Worm (Caenorhabditis elegans) whole organism, late embryonic: ENCODE results near the gene fbxb-58.
A peak's percentile ranks its signal among the peaks of the same experiment; 100 is the strongest.

ENCODE experiments used
- K02D7.2 ChIP-seq: sonication (generic microtip); optimal IDR thresholded peaks from 2 replicates; lab custom pipeline; 2017; ENCODE audit warnings: mild to moderate bottlenecking, missing genetic modification characterization, missing compliant biosample characterization
- ahr-1 ChIP-seq: sonication (generic microtip); optimal IDR thresholded peaks from 2 replicates; lab custom pipeline; 2016; ENCODE audit warnings: missing genetic modification characterization, missing compliant biosample characterization
- ama-1 ChIP-seq: fragments of 150-350 bp; optimal IDR thresholded peaks from 2 replicates; lab custom pipeline; 2014
- ceh-14 ChIP-seq: sonication (generic microtip); optimal IDR thresholded peaks from 2 replicates; lab custom pipeline; 2016; ENCODE audit warnings: missing genotype, missing genetic modification characterization, missing compliant biosample characterization
- ceh-19 ChIP-seq: fragments of 200-800 bp; sonication (Bioruptor generic); optimal IDR thresholded peaks from 2 replicates; lab custom pipeline; 2018; ENCODE audit warnings: mild to moderate bottlenecking, missing genetic modification characterization, missing compliant biosample characterization
- ceh-2 ChIP-seq: sonication (generic microtip); optimal IDR thresholded peaks from 2 replicates; lab custom pipeline; 2016; ENCODE audit warnings: missing genotype, missing genetic modification characterization, missing compliant biosample characterization
- ceh-24 ChIP-seq: sonication (generic microtip); optimal IDR thresholded peaks from 2 replicates; lab custom pipeline; 2016; ENCODE audit warnings: mild to moderate bottlenecking, missing genetic modification characterization, missing compliant biosample characterization
- ceh-30 ChIP-seq: fragments of 150-350 bp; optimal IDR thresholded peaks from 2 replicates; lab custom pipeline; 2014; ENCODE audit warnings: missing biosample characterization, missing genetic modification characterization
- ceh-34 ChIP-seq: sonication (generic microtip); optimal IDR thresholded peaks from 2 replicates; lab custom pipeline; 2016; ENCODE audit warnings: mild to moderate bottlenecking, missing genetic modification characterization, missing compliant biosample characterization
- ceh-45 ChIP-seq: fragments of 200-800 bp; sonication (Bioruptor generic); IDR thresholded peaks from 2 replicates; pipeline ENCODE4 v1.3.6; 2022; ENCODE audit warnings: missing genetic modification reagents, missing genetic modification characterization, missing compliant biosample characterization
- ceh-9 ChIP-seq: sonication (generic microtip); optimal IDR thresholded peaks from 2 replicates; lab custom pipeline; 2016; ENCODE audit warnings: mild to moderate bottlenecking, missing genetic modification characterization, inconsistent platforms, missing compliant biosample characterization
- che-1 ChIP-seq: sonication (generic microtip); optimal IDR thresholded peaks from 2 replicates; lab custom pipeline; 2016; ENCODE audit warnings: mild to moderate bottlenecking, missing genetic modification characterization, missing compliant biosample characterization
- fax-1 ChIP-seq: sonication (generic microtip); optimal IDR thresholded peaks from 2 replicates; lab custom pipeline; 2016; ENCODE audit warnings: missing genotype, missing genetic modification characterization, missing compliant biosample characterization
- fkh-6 ChIP-seq: sonication (generic microtip); optimal IDR thresholded peaks from 2 replicates; lab custom pipeline; 2016; ENCODE audit warnings: missing genetic modification characterization, missing compliant biosample characterization
- gmeb-2 ChIP-seq: sonication (generic microtip); optimal IDR thresholded peaks from 2 replicates; lab custom pipeline; 2016; ENCODE audit warnings: missing genetic modification characterization, inconsistent platforms, missing compliant biosample characterization
- hlh-13 ChIP-seq: fragments of 200-800 bp; sonication (Bioruptor generic); optimal IDR thresholded peaks from 2 replicates; lab custom pipeline; 2018; ENCODE audit warnings: mild to moderate bottlenecking, missing genetic modification characterization, missing compliant biosample characterization
- hlh-15 ChIP-seq: sonication (generic microtip); optimal IDR thresholded peaks from 2 replicates; lab custom pipeline; 2016; ENCODE audit warnings: missing genetic modification characterization, missing compliant biosample characterization
- hlh-30 ChIP-seq: sonication (generic microtip); optimal IDR thresholded peaks from 2 replicates; lab custom pipeline; 2017; ENCODE audit warnings: antibody characterized with exemption, missing genetic modification characterization, missing compliant biosample characterization; ENCODE audit not compliant: insufficient read depth
- hlh-6 ChIP-seq: sonication (generic microtip); optimal IDR thresholded peaks from 2 replicates; lab custom pipeline; 2016; ENCODE audit warnings: missing genotype, missing genetic modification characterization, missing compliant biosample characterization
- lin-11 ChIP-seq: fragments of 200-800 bp; sonication (Bioruptor generic); optimal IDR thresholded peaks from 2 replicates; lab custom pipeline; 2018; ENCODE audit warnings: mild to moderate bottlenecking, missing genetic modification characterization, missing compliant biosample characterization
- madf-2 ChIP-seq: sonication (generic microtip); optimal IDR thresholded peaks from 2 replicates; lab custom pipeline; 2017; ENCODE audit warnings: missing genetic modification characterization, missing compliant biosample characterization
- nhr-11 ChIP-seq: fragments of 150-350 bp; optimal IDR thresholded peaks from 2 replicates; lab custom pipeline; 2014; ENCODE audit warnings: missing biosample characterization, missing genetic modification characterization
- npax-4 ChIP-seq: sonication (generic microtip); optimal IDR thresholded peaks from 2 replicates; lab custom pipeline; 2016; ENCODE audit warnings: missing genetic modification characterization, missing compliant biosample characterization
- odd-2 ChIP-seq: sonication (generic microtip); optimal IDR thresholded peaks from 2 replicates; lab custom pipeline; 2017; ENCODE audit warnings: antibody characterized with exemption, mild to moderate bottlenecking, missing genetic modification characterization, missing compliant biosample characterization
- pag-3 ChIP-seq: sonication (generic microtip); optimal IDR thresholded peaks from 2 replicates; lab custom pipeline; 2016; ENCODE audit warnings: missing compliant biosample characterization, missing genetic modification characterization, borderline replicate concordance
- pax-1 ChIP-seq: fragments of 150-350 bp; optimal IDR thresholded peaks from 2 replicates; lab custom pipeline; 2014; ENCODE audit warnings: missing biosample characterization, missing genetic modification characterization
- pqm-1 ChIP-seq: sonication (generic microtip); optimal IDR thresholded peaks from 2 replicates; lab custom pipeline; 2016; ENCODE audit warnings: missing genetic modification characterization, missing compliant biosample characterization
- ref-2 ChIP-seq: sonication (generic microtip); optimal IDR thresholded peaks from 2 replicates; lab custom pipeline; 2016; ENCODE audit warnings: missing genetic modification characterization, missing compliant biosample characterization
- rnt-1 ChIP-seq: sonication (generic microtip); optimal IDR thresholded peaks from 2 replicates; lab custom pipeline; 2016; ENCODE audit warnings: missing genetic modification characterization, missing compliant biosample characterization
- sox-2 ChIP-seq: fragments of 200-800 bp; sonication (Bioruptor generic); IDR thresholded peaks from 2 replicates; pipeline ENCODE4 v1.3.6; 2022; ENCODE audit warnings: missing genetic modification reagents, missing genetic modification characterization, missing compliant biosample characterization
- sox-4 ChIP-seq: sonication (generic microtip); optimal IDR thresholded peaks from 2 replicates; lab custom pipeline; 2017; ENCODE audit warnings: mild to moderate bottlenecking, missing genetic modification characterization, inconsistent platforms, missing compliant biosample characterization
- syd-9 ChIP-seq: sonication (generic microtip); optimal IDR thresholded peaks from 2 replicates; lab custom pipeline; 2016; ENCODE audit warnings: mild to moderate bottlenecking, missing genetic modification characterization, moderate library complexity, missing compliant biosample characterization
- tbx-2 ChIP-seq: sonication (generic microtip); optimal IDR thresholded peaks from 2 replicates; lab custom pipeline; 2016; ENCODE audit warnings: missing genetic modification characterization, missing compliant biosample characterization
- ttx-3 ChIP-seq: sonication (generic microtip); optimal IDR thresholded peaks from 2 replicates; lab custom pipeline; 2016; ENCODE audit warnings: missing genetic modification reagents, missing genetic modification characterization, missing compliant biosample characterization
- unc-55 ChIP-seq: sonication (generic microtip); optimal IDR thresholded peaks from 2 replicates; lab custom pipeline; 2017; ENCODE audit warnings: missing biosample characterization, missing genetic modification reagents, missing genetic modification characterization
- unc-86 ChIP-seq: sonication (generic microtip); optimal IDR thresholded peaks from 2 replicates; lab custom pipeline; 2016; ENCODE audit warnings: missing genetic modification characterization, missing compliant biosample characterization
- ztf-16 ChIP-seq: sonication (generic microtip); optimal IDR thresholded peaks from 2 replicates; lab custom pipeline; 2017; ENCODE audit warnings: missing genetic modification characterization, missing compliant biosample characterization

The fbxb-58 gene

DNA sequence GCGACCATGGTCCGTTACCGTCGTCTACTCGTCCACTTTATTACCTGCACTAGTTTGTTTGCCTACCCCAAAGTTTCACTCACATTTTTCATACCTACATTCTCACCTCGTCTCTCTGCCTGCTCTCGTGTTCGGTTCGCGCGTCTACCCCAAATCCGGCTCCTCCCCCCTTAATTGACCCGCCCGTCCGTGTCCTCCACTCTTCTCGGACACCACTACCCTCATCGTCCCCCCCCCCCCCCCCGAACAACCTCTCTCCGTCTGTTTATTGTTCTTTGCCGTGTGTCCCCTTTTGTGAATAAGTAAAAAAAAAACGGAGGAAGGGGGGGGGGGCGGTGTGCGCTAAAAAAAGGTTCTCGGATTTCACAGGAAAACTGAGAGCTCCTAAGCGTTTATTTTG, 24.9 kb upstream of the fbxb-58 start:
- no peak for TF ChIP-seq madf-2 (tag; lab: Kevin White, UChicago)
- peak; percentile 2 for TF ChIP-seq che-1

DNA sequence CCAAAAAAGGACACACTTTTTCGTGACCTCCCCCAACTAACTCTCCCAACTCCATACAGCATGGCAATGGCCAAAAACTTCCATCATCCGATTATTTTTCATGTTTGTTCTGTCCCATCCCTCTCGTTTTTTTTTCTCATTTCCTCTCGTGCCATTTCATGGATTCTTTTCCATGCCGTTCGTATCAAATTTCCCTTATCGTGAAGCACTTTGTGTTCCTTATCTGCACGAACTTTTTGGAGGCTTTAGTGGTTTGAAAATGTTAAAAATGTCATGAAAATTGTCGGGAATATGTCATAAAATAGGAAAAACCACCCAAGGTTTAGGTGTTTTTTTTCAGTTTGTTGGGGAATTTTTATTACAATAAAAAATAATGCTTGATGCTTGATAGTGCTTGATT, 24.2 kb upstream of the fbxb-58 start:
- TF ChIP-seq hlh-15 (no peak), madf-2 (tag; lab: Kevin White, UChicago) (no peak), pax-1 (no peak), hlh-13 (GFP tag; lab: Kevin White, UChicago) (no peak), ceh-19 (GFP tag; lab: Kevin White, UChicago) (no peak), hlh-30 (no peak), nhr-11 (tag; lab: Kevin White, UChicago) (no peak), ceh-45 (GFP tag; lab: Robert Waterston, UW) (no peak), lin-11 (tag; lab: Kevin White, UChicago) (no peak), fkh-6 (no peak), ama-1 (no peak), rnt-1 (tag; lab: Kevin White, UChicago) (no peak), hlh-6 (no peak), sox-2 (no peak), tbx-2 (tag; lab: Kevin White, UChicago) (no peak), pag-3 (tag; lab: Kevin White, UChicago) (no peak), ceh-9 (tag; lab: Kevin White, UChicago) (no peak), sox-4 (tag; lab: Kevin White, UChicago) (no peak), unc-55 (GFP tag; lab: Kevin White, UChicago) (no peak), npax-4 (tag; lab: Kevin White, UChicago) (no peak)
- TF ChIP-seq, all 69 proteins: peak for 0

DNA sequence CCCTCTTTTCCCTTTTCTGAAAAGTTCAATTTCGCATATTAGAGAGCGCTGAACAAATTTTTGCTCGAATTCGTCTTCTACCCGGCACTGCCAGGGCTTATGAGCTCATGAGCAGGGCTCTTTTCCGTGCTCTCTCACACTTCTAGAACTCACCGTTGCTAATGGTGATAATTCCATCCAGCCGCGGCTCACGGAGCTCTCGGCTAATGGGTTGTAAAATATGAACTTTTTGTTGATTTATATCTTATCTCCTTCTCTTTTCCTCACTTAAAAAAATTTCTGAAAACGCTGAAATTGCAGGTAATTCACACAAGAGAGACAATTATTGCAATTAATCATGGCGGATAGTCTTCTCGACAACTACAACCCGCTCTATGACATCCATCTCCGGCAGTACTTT, 23.3 kb upstream of the fbxb-58 start, which contains the start of gene H11E01.3:
Gene H11E01.3, plus strand, starts transcription at position 301 of the 400 bp plus-strand sequence.
- TF ChIP-seq ztf-16 (no peak), ceh-14 (no peak), syd-9 (tag; lab: Kevin White, UChicago) (no peak), lin-11 (tag; lab: Kevin White, UChicago) (no peak), rnt-1 (tag; lab: Kevin White, UChicago) (no peak), pax-1 (no peak), ceh-34 (tag; lab: Kevin White, UChicago) (no peak), unc-86 (tag; lab: Kevin White, UChicago) (no peak), tbx-2 (tag; lab: Kevin White, UChicago) (no peak), ceh-2 (tag; lab: Kevin White, UChicago) (no peak), odd-2 (no peak), madf-2 (tag; lab: Kevin White, UChicago) (no peak), pqm-1 (tag; lab: Kevin White, UChicago) (no peak), ttx-3 (tag; lab: Kevin White, UChicago) (no peak), ceh-30 (tag; lab: Kevin White, UChicago) (no peak), gmeb-2 (tag; lab: Kevin White, UChicago) (no peak)

DNA sequence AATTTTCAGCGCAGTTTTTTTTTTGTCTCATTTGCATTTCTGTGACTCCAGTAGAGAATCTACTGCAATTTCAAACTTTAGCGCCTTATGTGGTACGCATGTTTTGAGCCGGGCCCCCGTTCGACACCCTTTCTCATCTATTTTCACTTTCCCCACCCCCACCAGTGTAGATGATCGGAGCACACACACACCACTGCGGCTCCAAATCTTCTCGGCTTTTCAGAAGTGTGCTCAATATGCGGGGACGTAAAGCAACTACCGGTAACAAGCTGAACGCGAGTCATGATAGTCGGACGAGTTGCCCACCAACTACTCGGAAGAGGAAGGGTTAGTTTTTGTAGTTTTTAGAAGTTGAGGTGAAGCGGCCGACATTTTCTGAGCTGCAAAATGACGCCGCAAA, 15.0 kb upstream of the fbxb-58 start:
- TF ChIP-seq ahr-1 (no peak), ztf-16 (no peak), K02D7.2 (tag; lab: Kevin White, UChicago) (no peak), madf-2 (tag; lab: Kevin White, UChicago) (no peak), npax-4 (tag; lab: Kevin White, UChicago) (no peak), fax-1 (tag; lab: Kevin White, UChicago) (no peak), ceh-30 (tag; lab: Kevin White, UChicago) (no peak), unc-55 (GFP tag; lab: Kevin White, UChicago) (no peak), nhr-11 (tag; lab: Kevin White, UChicago) (no peak), pax-1 (no peak), ama-1 (no peak), unc-86 (tag; lab: Kevin White, UChicago) (no peak), ref-2 (tag; lab: Kevin White, UChicago) (no peak), ttx-3 (tag; lab: Kevin White, UChicago) (no peak), ceh-24 (no peak)
